Fruit fly (Drosophila melanogaster): Measurements from ENCODE around the gene CG5850.

dm6 chr2L:10009293-10009695 is 45.5 kb upstream of the CG5850 start, which contains the start of gene Trp1:
- no peak for TF ChIP-seq CG8478 (optimal IDR thresholded peaks at IDR 0.05)
- TF ChIP-seq psq (optimal IDR thresholded peaks at IDR 0.05) = no peak

Measured in whole organism.